Fruit fly (Drosophila melanogaster): ENCODE measurements around the gene rdx.

The rdx gene

DNA sequence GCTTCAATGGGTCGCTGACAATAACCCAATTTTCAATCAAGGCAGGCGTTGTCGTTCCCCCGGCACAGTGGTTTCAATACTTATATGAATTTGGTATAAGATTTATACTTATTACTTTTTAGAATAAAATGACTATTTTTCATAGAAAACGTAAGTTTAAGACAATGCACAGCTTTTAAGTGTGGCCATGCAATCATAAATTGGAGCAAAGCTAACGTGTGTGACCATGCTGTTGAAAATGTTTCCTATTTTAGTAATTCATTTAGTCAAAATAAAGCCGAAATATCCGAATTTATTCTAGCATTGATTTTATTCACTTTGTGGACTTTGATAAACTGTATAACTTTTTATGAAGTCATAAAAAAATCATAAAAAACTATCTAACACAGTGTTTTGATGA is 45.2 kb downstream of the rdx start:
- TF ChIP-seq insv (optimal IDR thresholded peaks at IDR 0.05), result no peak
- TF ChIP-seq ttk (optimal IDR thresholded peaks at IDR 0.05), result no peak
- no peak for TF ChIP-seq h (optimal IDR thresholded peaks at IDR 0.05)
- TF ChIP-seq Sin3A (optimal IDR thresholded peaks at IDR 0.05), result no peak
- no peak for TF ChIP-seq psq (optimal IDR thresholded peaks at IDR 0.05)
- TF ChIP-seq Myc (optimal IDR thresholded peaks at IDR 0.05), result no peak

DNA sequence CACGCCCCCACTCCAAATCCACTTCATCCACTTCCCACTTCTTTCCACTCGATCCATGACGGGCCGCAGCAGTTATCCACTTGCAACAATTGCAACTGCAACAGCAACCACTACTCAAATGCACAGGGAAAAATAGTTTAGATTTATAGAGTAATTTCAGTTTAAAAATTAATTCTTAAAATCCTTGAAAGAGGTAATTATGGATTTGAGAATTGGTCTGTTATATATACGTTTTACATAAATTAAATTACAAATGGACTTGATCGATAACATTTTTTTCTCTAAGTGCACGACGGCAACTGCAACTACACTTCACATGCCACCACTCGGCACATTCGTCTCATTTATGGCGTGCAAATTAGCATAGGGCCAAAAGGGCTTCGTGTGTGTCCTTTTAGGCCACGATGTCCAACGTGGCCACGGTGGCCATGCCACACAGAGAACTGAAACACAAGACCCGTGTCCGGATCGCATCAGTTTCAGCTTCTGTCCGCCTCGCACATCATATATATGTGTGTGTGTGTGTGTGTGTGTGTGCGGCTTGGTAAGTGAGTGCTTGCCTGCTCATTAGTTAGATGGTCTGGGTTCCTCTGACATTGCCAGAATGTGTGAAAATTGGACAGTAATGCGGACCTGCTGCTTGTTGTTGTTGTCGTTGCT is 46.8 kb downstream of the rdx start:
- TF ChIP-seq h (optimal IDR thresholded peaks at IDR 0.05), result no peak
- no peak for TF ChIP-seq Myc (optimal IDR thresholded peaks at IDR 0.05)
- no peak for TF ChIP-seq psq (optimal IDR thresholded peaks at IDR 0.05)
- no peak for TF ChIP-seq insv (optimal IDR thresholded peaks at IDR 0.05)
- no peak for TF ChIP-seq ttk (optimal IDR thresholded peaks at IDR 0.05)
- no peak for TF ChIP-seq Sin3A (optimal IDR thresholded peaks at IDR 0.05)

DNA sequence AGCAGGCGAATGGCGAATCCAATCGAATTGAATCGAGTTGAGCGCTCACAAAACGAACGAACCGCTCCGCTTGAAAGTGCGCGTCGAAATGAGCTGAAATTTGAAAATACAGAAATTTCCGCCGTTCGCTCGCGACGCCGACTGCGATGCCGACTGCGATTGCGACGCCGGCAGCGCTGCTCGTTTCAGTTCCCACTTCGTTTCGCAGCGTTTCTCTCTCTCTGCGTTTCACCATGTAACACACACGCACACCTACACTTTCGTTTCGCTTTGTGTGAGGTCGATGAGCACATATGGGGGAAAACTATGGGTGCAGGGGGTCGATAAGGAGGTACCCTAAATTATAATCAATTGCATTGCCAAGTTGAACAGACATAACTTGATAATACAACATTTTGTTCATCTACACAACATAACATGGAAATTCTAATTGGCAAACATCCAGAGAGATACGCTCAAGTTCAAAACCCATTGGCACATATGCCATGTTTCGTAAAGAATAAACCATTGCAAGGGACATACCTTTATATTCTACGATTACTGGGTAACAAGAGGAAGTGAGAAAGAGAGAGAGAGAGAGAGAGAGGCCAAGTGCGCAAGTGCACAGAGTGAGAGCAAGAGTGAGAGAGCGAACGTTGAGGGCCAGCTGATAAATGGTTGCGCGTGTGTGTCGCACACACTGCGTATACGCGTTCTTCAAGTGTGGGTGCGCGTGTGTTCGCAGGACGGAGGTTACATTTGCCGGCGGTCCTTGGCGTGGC is 48.4 kb downstream of the rdx start:
- TF ChIP-seq psq (optimal IDR thresholded peaks at IDR 0.05), result no peak
- no peak for TF ChIP-seq Myc (optimal IDR thresholded peaks at IDR 0.05)
- TF ChIP-seq ttk (optimal IDR thresholded peaks at IDR 0.05), result no peak
- no peak for TF ChIP-seq insv (optimal IDR thresholded peaks at IDR 0.05)
- no peak for TF ChIP-seq h (optimal IDR thresholded peaks at IDR 0.05)
- no peak for TF ChIP-seq Sin3A (optimal IDR thresholded peaks at IDR 0.05)

DNA sequence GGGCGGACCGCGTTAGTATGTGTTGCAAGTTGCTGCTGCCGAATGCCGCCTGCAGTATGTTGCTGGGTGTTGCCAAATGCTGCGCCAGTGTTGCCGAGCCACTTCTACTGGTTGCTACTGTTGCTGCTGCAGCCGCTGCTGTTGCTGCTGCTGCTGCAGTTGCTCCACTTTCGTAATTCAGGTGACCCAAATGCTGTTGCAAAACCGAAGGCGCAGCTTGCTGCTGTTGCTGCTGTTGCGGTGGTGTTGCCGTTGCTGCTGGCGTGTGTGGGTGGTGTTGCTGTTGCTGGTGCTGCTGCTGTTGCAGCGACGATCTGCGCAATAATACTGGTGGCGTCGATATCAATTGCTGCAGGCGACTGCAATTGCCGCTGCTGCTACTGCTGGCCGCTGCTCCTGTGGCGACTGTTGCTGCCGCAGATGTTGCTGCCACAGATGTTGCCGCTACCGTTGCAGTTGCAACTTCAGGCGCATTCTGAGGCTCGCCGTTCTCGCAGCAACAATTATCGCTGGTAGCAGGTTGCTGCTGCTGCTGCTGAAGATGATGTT is 49.5 kb downstream of the rdx start:
- TF ChIP-seq insv (optimal IDR thresholded peaks at IDR 0.05) (no peak), h (optimal IDR thresholded peaks at IDR 0.05) (no peak), ttk (optimal IDR thresholded peaks at IDR 0.05) (no peak), psq (optimal IDR thresholded peaks at IDR 0.05) (no peak)

DNA sequence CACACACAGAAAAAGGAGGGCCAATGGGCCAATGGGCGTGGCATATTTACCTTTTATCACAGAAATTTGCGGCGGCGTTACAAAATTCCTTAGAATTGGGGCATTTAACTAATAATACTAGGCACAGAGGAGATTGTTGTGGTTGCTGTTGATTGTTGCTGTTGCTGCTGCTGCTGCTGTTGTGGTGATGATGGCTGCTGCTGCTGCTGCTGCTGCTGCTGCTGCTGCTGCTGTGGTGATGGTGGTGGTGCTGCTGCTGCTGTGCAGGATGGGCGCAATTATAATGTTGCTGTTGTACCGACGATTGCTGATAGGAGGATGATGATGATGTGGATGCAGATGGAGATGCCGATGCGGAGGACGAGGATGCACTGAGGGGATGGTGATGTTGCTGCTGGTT is 50.3 kb downstream of the rdx start:
- TF ChIP-seq ttk (optimal IDR thresholded peaks at IDR 0.05) (no peak), insv (optimal IDR thresholded peaks at IDR 0.05) (no peak), Myc (optimal IDR thresholded peaks at IDR 0.05) (no peak), Sin3A (optimal IDR thresholded peaks at IDR 0.05) (no peak), psq (optimal IDR thresholded peaks at IDR 0.05) (no peak), h (optimal IDR thresholded peaks at IDR 0.05) (no peak)

DNA sequence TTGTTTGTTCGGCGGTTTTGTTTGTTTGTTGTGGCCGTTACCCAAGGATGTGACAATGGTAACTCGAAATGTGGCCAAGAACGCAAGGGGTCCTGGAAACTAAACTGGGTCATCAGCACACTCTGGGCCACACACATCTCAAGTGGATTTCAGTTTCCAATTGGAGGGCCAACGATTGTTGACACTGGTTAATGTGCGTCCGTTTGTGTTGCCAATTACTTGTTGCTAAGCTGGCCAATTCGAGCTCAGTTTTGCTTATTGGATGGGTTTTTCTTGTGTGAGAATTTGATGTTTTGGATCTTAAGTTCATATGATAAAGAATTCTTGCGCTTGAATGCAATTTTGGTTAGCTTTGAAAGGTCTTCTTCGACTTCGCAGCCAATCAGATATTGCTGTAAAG is 50.9 kb downstream of the rdx start:
- TF ChIP-seq Sin3A (optimal IDR thresholded peaks at IDR 0.05) (no peak), Myc (optimal IDR thresholded peaks at IDR 0.05) (no peak), insv (optimal IDR thresholded peaks at IDR 0.05) (no peak), h (optimal IDR thresholded peaks at IDR 0.05) (no peak), psq (optimal IDR thresholded peaks at IDR 0.05) (no peak), ttk (optimal IDR thresholded peaks at IDR 0.05) (no peak)

DNA sequence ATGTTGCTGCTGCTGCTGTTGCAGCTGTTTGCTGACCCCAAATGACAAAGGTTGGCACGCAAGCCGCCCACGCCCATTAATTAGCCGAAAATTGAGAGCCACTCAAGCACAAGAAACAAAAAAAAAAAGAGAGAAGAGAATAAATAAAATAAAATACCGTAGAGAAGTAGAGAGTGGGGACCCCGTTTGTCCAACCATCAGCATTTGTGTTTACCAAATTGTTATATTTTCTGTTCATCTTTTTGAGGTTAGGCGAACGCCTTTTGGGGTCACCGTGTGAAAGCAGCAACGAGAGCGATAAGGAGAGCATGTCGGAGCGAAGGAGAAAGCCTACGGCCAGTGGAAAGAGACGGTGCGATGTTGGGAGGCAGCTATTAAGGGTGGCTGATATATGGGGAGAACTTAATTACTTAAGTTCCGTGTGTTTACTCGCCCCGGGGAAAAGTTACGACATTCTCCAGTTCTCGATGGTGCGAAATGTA is 53.7 kb downstream of the rdx start:
- TF ChIP-seq ttk (optimal IDR thresholded peaks at IDR 0.05) (no peak), Myc (optimal IDR thresholded peaks at IDR 0.05) (no peak)

DNA sequence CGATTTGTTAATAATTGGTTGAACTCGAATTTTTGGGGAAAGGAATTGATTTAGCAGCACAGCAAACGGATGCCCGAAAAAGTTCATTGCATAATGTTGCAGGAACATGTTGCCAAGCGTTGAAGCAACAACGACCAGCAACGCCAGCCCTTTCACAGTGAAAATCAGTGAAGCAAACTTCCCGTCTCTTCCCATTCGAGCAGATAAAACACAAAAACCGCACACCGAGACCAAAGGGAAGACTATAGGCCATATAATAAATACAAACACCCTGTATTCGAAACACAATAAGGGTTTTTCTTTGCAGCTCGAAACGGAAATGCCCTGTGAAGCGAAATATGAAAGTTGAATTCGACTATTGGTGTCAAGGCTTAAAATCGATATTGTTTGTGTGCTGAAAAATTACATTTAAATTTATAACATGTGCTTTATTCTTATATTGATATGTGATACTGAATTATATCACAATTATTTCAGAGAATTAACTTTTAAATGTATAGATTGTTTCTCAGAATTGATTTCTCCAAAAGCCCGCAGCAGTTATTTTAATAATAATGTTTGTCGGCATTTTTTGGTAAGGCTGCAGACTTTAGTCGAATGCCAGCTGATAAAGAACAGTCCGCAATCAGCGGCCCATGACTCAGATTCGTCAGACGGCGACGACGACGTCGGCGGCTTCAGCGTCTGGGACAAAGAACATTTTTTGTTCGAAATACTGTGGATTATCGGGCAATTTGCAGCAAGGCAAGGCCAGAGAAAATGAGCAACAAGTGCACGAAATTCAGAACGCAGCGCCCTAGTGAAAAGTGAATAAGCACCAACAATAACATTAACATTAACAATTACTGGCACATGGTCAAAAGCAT is 54.5 kb downstream of the rdx start:
- TF ChIP-seq Sin3A (optimal IDR thresholded peaks at IDR 0.05) (no peak), Myc (optimal IDR thresholded peaks at IDR 0.05) (no peak), ttk (optimal IDR thresholded peaks at IDR 0.05) (no peak), psq (optimal IDR thresholded peaks at IDR 0.05) (no peak), insv (optimal IDR thresholded peaks at IDR 0.05) (no peak), h (optimal IDR thresholded peaks at IDR 0.05) (no peak)

DNA sequence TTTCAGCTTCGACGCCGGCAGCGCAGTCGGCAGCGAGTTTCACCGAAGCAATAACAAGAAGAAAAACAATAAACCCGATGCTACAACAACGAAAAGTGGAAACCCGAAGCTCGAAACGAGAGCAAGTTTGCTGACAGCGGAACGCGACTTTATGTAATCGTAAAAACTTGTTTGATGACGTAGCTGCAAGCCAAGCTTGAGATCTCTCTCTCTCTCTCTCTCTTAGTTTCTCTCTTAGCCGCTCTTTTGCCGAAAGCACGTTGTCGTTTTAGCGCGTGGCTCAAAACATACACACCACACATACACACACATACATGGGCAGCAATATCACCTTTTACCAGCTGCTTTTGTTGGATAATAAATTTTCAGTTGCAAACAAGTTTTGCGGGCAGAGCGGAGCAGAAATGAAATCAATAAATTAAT is 55.8 kb downstream of the rdx start:
- TF ChIP-seq Myc (optimal IDR thresholded peaks at IDR 0.05), result no peak
- TF ChIP-seq insv (optimal IDR thresholded peaks at IDR 0.05), result no peak
- no peak for TF ChIP-seq psq (optimal IDR thresholded peaks at IDR 0.05)
- TF ChIP-seq h (optimal IDR thresholded peaks at IDR 0.05), result no peak
- no peak for TF ChIP-seq ttk (optimal IDR thresholded peaks at IDR 0.05)
- TF ChIP-seq Sin3A (optimal IDR thresholded peaks at IDR 0.05), result no peak

DNA sequence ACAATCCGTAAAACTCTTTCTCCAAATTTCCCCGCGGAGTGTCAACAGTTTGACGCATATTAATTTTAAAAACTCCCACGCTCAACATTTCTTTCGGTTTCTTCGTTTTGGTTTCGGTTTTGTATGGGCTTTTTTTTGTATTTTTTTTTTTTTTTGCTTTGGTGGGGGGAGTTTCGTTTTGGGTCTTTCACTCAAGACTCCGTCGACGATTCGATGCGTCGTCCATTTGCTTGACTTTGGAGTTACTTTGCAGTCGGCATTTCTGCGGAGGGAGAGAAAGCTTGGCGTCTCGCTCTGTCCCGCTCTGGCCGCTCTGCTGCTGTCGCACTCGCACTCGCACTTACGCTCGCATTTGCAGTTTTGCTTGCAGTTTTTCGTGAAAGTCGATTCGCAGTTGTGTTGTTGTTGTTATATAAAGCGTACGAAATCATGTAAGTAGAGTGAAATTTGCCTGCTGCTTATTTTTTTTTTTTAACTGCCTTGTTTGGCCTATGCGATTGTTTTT is 57.1 kb downstream of the rdx start:
- no peak for TF ChIP-seq psq (optimal IDR thresholded peaks at IDR 0.05)

DNA sequence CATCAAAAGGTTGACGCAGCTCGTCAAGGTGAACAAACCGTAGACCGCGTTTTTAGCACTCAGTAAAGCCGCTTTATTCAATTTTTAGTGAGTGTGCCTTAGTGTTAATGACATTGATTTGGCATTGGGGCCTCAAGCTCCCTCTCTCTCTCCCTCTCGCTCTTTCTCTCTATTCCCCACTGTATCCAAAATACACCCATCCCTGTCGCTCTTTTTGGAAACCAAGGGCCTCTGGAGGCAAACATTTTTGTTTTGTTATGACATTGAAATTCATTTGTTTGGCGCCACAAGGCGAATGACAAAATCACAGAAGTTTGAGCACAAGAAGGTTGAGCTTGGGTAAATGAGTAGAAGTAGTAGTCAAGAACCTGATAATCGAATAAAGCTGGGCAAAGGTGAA is 59.2 kb downstream of the rdx start:
- no peak for TF ChIP-seq Sin3A (optimal IDR thresholded peaks at IDR 0.05)
- TF ChIP-seq insv (optimal IDR thresholded peaks at IDR 0.05), result no peak
- no peak for TF ChIP-seq Myc (optimal IDR thresholded peaks at IDR 0.05)
- TF ChIP-seq psq (optimal IDR thresholded peaks at IDR 0.05), result no peak
- no peak for TF ChIP-seq ttk (optimal IDR thresholded peaks at IDR 0.05)
- no peak for TF ChIP-seq h (optimal IDR thresholded peaks at IDR 0.05)

Measured in Kc167 (cell line).